Worm (Caenorhabditis elegans) whole organism, L4/young adult: Measurements from ENCODE around the gene F45F2.9.
"Not testable (repeated sequence)": the region's sequence is repeated elsewhere in the genome, so short reads cannot be mapped to it uniquely, and the experiment has no call there.

ENCODE experiments used
- dao-5 ChIP-seq: sonication (generic microtip); optimal IDR thresholded peaks from 2 replicates; lab custom pipeline; 2016; ENCODE audit warnings: missing genotype, missing genetic modification characterization, moderate library complexity, missing compliant biosample characterization
- him-1 ChIP-seq: sonication (generic microtip); optimal IDR thresholded peaks from 2 replicates; lab custom pipeline; 2016; ENCODE audit warnings: missing genotype, missing genetic modification reagents, missing genetic modification characterization, missing compliant biosample characterization

- TF ChIP-seq dao-5, him-1 (tag; lab: Kevin White, UChicago): not testable (repeated sequence)
These were observed 21.4 kb upstream of the F45F2.9 start, which contains the start of the genes his-6 and his-5 for ce11 chrV:8534534-8535283.
